Worm (Caenorhabditis elegans): ENCODE measurements around the gene dolk-1.

The dolk-1 gene

DNA sequence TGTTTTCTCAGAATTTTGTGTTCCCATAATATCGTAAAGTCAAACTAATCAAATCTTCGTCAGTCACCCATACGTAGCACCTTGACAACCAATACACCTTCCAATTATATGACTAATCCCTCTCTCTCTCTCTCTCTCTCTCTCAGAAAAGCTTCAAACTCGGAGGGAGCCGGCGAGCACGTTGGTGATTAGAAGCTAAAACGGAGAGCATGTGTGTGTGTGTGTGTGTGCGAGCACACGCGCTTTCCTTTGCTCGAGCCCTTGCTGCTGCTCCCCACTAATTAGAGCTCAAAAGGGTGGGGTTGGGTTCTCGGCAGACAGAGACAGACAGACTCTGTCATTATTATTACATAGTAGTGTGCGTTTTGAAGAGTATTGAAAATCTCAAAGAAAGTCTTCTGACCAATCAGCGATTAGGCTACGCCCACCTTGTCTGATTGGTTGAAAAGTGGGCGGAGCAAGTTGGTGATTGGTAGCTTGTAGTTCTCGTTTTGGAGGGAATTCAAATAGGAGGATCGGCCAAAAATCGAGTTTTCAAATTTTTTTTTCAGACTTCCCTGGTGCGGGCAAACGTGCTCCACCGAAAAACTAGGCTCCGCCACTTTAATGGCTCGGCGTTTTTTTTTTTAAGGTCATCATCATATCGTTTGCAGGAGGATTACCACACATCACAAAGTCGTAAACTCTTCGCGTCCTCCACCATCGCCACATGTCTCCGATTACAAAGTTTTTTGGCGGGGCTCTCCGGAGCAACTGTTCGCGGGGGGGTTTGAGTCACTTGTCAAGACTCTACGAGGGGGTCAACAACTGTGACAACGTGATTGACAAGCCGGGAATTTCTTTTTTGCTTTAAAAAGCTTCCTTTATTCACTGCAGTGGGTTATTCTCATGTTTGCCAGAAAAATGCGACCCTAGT lies 1.9 kb upstream of the dolk-1 start:
- TF ChIP-seq nhr-2 (tag; optimal IDR thresholded peaks at IDR 0.05) (no peak), mab-5 (tag; optimal IDR thresholded peaks at IDR 0.05) (no peak), hlh-1 (tag; optimal IDR thresholded peaks at IDR 0.05) (peak; percentile 99), ceh-43 (GFP tag; optimal IDR thresholded peaks at IDR 0.05) (no peak), flh-1 (GFP tag; optimal IDR thresholded peaks at IDR 0.05) (no peak), mls-2 (tag; optimal IDR thresholded peaks at IDR 0.05) (no peak), ces-1 (GFP tag; optimal IDR thresholded peaks at IDR 0.05) (peak; percentile 14), ceh-83 (GFP tag; optimal IDR thresholded peaks at IDR 0.05) (no peak), unc-62 (GFP tag; optimal IDR thresholded peaks at IDR 0.05) (peak; percentile 85), mep-1 (tag; optimal IDR thresholded peaks at IDR 0.05) (no peak), sptf-1 (tag; optimal IDR thresholded peaks at IDR 0.05) (no peak), zip-8 (tag; optimal IDR thresholded peaks at IDR 0.05) (no peak)

- no peak for TF ChIP-seq lin-32 (GFP tag; optimal IDR thresholded peaks at IDR 0.05)
- TF ChIP-seq sptf-1 (tag; optimal IDR thresholded peaks at IDR 0.05) = peak; percentile 20
These were observed 1.5 kb downstream of the dolk-1 start for ce11 chrIII:11931960-11932359.

- no peak for TF ChIP-seq nhr-2 (tag; optimal IDR thresholded peaks at IDR 0.05)
- no peak for TF ChIP-seq elt-3 (tag; optimal IDR thresholded peaks at IDR 0.05)
- no peak for TF ChIP-seq unc-120 (tag; optimal IDR thresholded peaks at IDR 0.05; ENCODE audit: poor library complexity, severe bottlenecking)
- no peak for TF ChIP-seq nhr-28 (tag; optimal IDR thresholded peaks at IDR 0.05)
- no peak for TF ChIP-seq flh-1 (GFP tag; optimal IDR thresholded peaks at IDR 0.05)
- TF ChIP-seq lsy-2 (tag; optimal IDR thresholded peaks at IDR 0.05) = no peak
- TF ChIP-seq blmp-1 (tag; optimal IDR thresholded peaks at IDR 0.05) = no peak
These were observed 2.5 kb downstream of the dolk-1 start for ce11 chrIII:11930899-11931298.

- no peak for TF ChIP-seq ceh-43 (GFP tag; optimal IDR thresholded peaks at IDR 0.05)
- no peak for TF ChIP-seq M03D4.4 (tag; optimal IDR thresholded peaks at IDR 0.05)
- TF ChIP-seq unc-120 (tag; optimal IDR thresholded peaks at IDR 0.05; ENCODE audit: poor library complexity, severe bottlenecking) = no peak
- no peak for TF ChIP-seq sem-2 (GFP tag; optimal IDR thresholded peaks at IDR 0.05)
- no peak for TF ChIP-seq ceh-39 (tag; optimal IDR thresholded peaks at IDR 0.05)
- TF ChIP-seq drap-1 (GFP tag; optimal IDR thresholded peaks at IDR 0.05) = no peak
- TF ChIP-seq ham-2 (GFP tag; optimal IDR thresholded peaks at IDR 0.05) = no peak
- no peak for TF ChIP-seq mep-1 (tag; optimal IDR thresholded peaks at IDR 0.05)
- TF ChIP-seq sptf-1 (tag; optimal IDR thresholded peaks at IDR 0.05) = no peak
- no peak for TF ChIP-seq hlh-1 (tag; optimal IDR thresholded peaks at IDR 0.05)
- TF ChIP-seq lin-13 (tag; optimal IDR thresholded peaks at IDR 0.05) = no peak
These were observed 9.9 kb downstream of the dolk-1 start, which contains the start of gene nft-1 for ce11 chrIII:11923586-11923985. Gene nft-1, plus strand, starts transcription at chrIII:11923886.

- no peak for TF ChIP-seq nhr-237 (tag; optimal IDR thresholded peaks at IDR 0.05)
- TF ChIP-seq elt-1 (tag; optimal IDR thresholded peaks at IDR 0.05; ENCODE audit: borderline replicate concordance, insufficient read depth) = no peak
- no peak for TF ChIP-seq mab-5 (tag; optimal IDR thresholded peaks at IDR 0.05)
- TF ChIP-seq hlh-1 (tag; optimal IDR thresholded peaks at IDR 0.05) = no peak
- TF ChIP-seq unc-62 (GFP tag; optimal IDR thresholded peaks at IDR 0.05) = no peak
- TF ChIP-seq zip-8 (tag; optimal IDR thresholded peaks at IDR 0.05) = no peak
These were observed 11.8 kb downstream of the dolk-1 start, which contains the start of gene Y56A3A.22 for ce11 chrIII:11921658-11922098. Gene Y56A3A.22, plus strand, starts transcription at chrIII:11921692.

DNA sequence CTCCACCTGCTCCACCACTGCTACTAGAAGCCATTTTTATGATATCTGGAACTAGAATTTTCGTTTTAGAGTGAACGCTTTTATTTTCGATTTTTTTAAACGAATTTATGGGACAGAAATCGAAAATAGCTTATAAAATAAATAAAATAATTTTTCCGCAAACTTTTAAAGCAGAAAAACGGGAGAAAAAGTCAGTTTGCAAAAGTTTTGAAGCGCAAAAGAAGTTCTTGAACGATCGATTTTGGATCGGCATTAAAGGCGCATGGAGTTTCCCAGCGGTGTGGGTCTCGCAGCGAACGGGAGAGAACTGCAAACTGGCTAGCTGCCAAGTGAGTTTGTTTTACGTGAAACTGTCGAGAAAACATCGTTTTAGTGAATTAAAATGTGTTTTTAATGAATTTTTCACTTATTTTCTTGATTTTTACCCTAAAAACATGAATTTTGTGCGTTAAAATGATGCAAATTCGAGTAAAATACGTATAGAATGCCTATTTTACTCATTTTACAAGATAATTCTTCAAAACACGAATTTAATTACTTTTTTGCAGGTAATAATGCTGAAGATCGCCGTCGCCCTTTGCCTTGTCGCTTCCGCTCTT lies 13.2 kb downstream of the dolk-1 start, which contains the start of the genes ccf-1 and trap-4:
TSS of gene ccf-1 (minus strand) at position 51 of the 599 bp plus-strand sequence.
TSS of gene trap-4 (plus strand) at position 549 of the 599 bp plus-strand sequence.
- TF ChIP-seq cnd-1 (tag; optimal IDR thresholded peaks at IDR 0.05) (no peak), blmp-1 (tag; optimal IDR thresholded peaks at IDR 0.05) (peak; percentile 30), lsy-2 (tag; optimal IDR thresholded peaks at IDR 0.05) (peak; percentile 30), unc-120 (tag; optimal IDR thresholded peaks at IDR 0.05; ENCODE audit: poor library complexity, severe bottlenecking) (peak; percentile 36), hlh-1 (tag; optimal IDR thresholded peaks at IDR 0.05) (peak; percentile 13), ceh-39 (tag; optimal IDR thresholded peaks at IDR 0.05) (peak; percentile 27), M03D4.4 (tag; optimal IDR thresholded peaks at IDR 0.05) (no peak), ces-1 (GFP tag; optimal IDR thresholded peaks at IDR 0.05) (peak; percentile 37), mep-1 (tag; optimal IDR thresholded peaks at IDR 0.05) (peak; percentile 36), nhr-28 (tag; optimal IDR thresholded peaks at IDR 0.05) (no peak), mab-5 (tag; optimal IDR thresholded peaks at IDR 0.05) (no peak), sptf-1 (tag; optimal IDR thresholded peaks at IDR 0.05) (no peak), unc-39 (tag; optimal IDR thresholded peaks at IDR 0.05) (no peak), lin-13 (tag; optimal IDR thresholded peaks at IDR 0.05) (peak; percentile 33), ztf-11 (tag; optimal IDR thresholded peaks at IDR 0.05) (no peak), pha-4 (tag; optimal IDR thresholded peaks at IDR 0.05) (peak; percentile 29)
